Worm (Caenorhabditis elegans): ENCODE results near the gene nlp-3.

DNA sequence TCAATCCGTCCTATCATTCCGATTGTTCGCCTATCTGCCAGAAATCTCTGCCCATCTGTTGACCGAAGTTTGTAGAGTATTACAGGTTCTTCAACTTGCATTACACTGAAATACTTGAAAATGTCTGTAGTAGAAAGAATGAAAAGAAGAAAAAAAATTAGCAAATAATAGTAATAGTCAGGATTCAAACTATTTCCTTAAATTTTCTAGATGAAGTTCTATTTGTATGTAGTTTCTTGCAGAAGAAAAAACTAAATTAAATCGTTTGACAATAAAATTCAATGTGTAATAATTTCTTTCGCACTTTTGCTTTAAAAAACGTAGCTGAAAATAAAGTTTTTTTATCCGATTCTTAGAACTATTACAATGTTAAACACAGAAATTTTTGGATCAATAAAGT lies 46.4 kb upstream of the nlp-3 start, which contains the start of gene skr-19:
- TF ChIP-seq che-1 (tag; optimal IDR thresholded peaks at IDR 0.05) (no peak), F13H6.1 (tag; optimal IDR thresholded peaks at IDR 0.05) (no peak), ceh-14 (tag; optimal IDR thresholded peaks at IDR 0.05) (no peak), nhr-232 (tag; optimal IDR thresholded peaks at IDR 0.05) (no peak), nhr-11 (tag; optimal IDR thresholded peaks at IDR 0.05) (no peak), ztf-16 (tag; optimal IDR thresholded peaks at IDR 0.05) (no peak), madf-2 (tag; optimal IDR thresholded peaks at IDR 0.05) (no peak)

All from whole organism, late embryonic.